Worm (Caenorhabditis elegans) whole organism, L1 larva: ENCODE data around the gene mtpn-1.

Experiments
- C34B4.2 ChIP-seq: sonication (generic microtip); optimal IDR thresholded peaks from 2 replicates; lab custom pipeline; 2017; ENCODE audit warnings: mild to moderate bottlenecking, missing genetic modification characterization, missing compliant biosample characterization
- lin-15B ChIP-seq: fragments of 150-350 bp; sonication (generic microtip); optimal IDR thresholded peaks from 3 replicates; lab custom pipeline; 2014; ENCODE audit warnings: missing biosample characterization, missing genetic modification characterization

ce11 chrX:2364703-2365299 lies 42.5 kb upstream of the mtpn-1 start:
- TF ChIP-seq lin-15B (no peak), C34B4.2 (tag; lab: Kevin White, UChicago) (no peak)
